Worm (Caenorhabditis elegans) whole organism, L3 larva: ENCODE results near the gene ergi-3.

ENCODE experiments used
- R02D3.7 ChIP-seq: fragments of 150-350 bp; optimal IDR thresholded peaks from 2 replicates; lab custom pipeline; 2014; ENCODE audit warnings: missing biosample characterization, missing genetic modification characterization
- ZK546.5 ChIP-seq: sonication (generic microtip); optimal IDR thresholded peaks from 2 replicates; lab custom pipeline; 2017; ENCODE audit warnings: missing biosample characterization, missing genetic modification characterization
- aly-2 ChIP-seq: fragments of 150-350 bp; optimal IDR thresholded peaks from 2 replicates; lab custom pipeline; 2014; ENCODE audit warnings: missing biosample characterization, missing genetic modification characterization
- ama-1 ChIP-seq: fragments of 150-350 bp; optimal IDR thresholded peaks from 2 replicates; lab custom pipeline; 2018
- ceh-16 ChIP-seq: sonication (generic microtip); optimal IDR thresholded peaks from 2 replicates; lab custom pipeline; 2017; ENCODE audit warnings: missing biosample characterization, missing genetic modification characterization
- ceh-28 ChIP-seq: fragments of 150-350 bp; optimal IDR thresholded peaks from 2 replicates; lab custom pipeline; 2014; ENCODE audit warnings: missing biosample characterization, missing genetic modification reagents, missing genetic modification characterization
- ceh-82 ChIP-seq: fragments of 150-350 bp; optimal IDR thresholded peaks from 2 replicates; lab custom pipeline; 2014; ENCODE audit warnings: missing biosample characterization, missing genetic modification characterization
- ceh-9 ChIP-seq: sonication (generic microtip); optimal IDR thresholded peaks from 2 replicates; lab custom pipeline; 2018; ENCODE audit warnings: missing biosample characterization, missing genetic modification characterization
- daf-12 ChIP-seq: fragments of 150-350 bp; optimal IDR thresholded peaks from 2 replicates; lab custom pipeline; 2014; ENCODE audit warnings: missing biosample characterization, missing genetic modification reagents, missing genetic modification characterization
- egl-27 ChIP-seq: sonication (generic microtip); optimal IDR thresholded peaks from 4 replicates; lab custom pipeline; 2017; ENCODE audit warnings: missing biosample characterization, missing genetic modification reagents, missing genetic modification characterization
- egl-5 ChIP-seq: fragments of 150-350 bp; optimal IDR thresholded peaks from 2 replicates; lab custom pipeline; 2017; ENCODE audit warnings: missing biosample characterization, missing genetic modification reagents, missing genetic modification characterization, inconsistent platforms
- elt-1 ChIP-seq: fragments of 150-350 bp; optimal IDR thresholded peaks from 2 replicates; lab custom pipeline; 2014; ENCODE audit warnings: missing biosample characterization, missing genetic modification characterization
- elt-2 ChIP-seq: sonication (generic microtip); optimal IDR thresholded peaks from 2 replicates; lab custom pipeline; 2016; ENCODE audit warnings: missing genetic modification reagents, mild to moderate bottlenecking, missing genetic modification characterization, missing compliant biosample characterization
- elt-3 ChIP-seq, 3 experiments: fragments of 150-350 bp in 1 of 3; sonication (generic microtip) in 2 of 3; optimal IDR thresholded peaks; 2 replicates in 2 of 3; 4 replicates in 1 of 3; lab custom pipeline; 2014 to 2017; ENCODE audit warnings: missing biosample characterization in 3 of 3, missing genetic modification characterization in 3 of 3
- eor-1 ChIP-seq, 2 experiments: fragments of 150-350 bp; optimal IDR thresholded peaks; 2 replicates each; lab custom pipeline; 2014 to 2018; ENCODE audit warnings: missing biosample characterization in 2 of 2, missing genetic modification characterization in 2 of 2
- fkh-10 ChIP-seq: sonication (generic microtip); optimal IDR thresholded peaks from 2 replicates; lab custom pipeline; 2017; ENCODE audit warnings: missing biosample characterization, missing genetic modification reagents, missing genetic modification characterization
- fkh-2 ChIP-seq: fragments of 150-350 bp; optimal IDR thresholded peaks from 2 replicates; lab custom pipeline; 2014; ENCODE audit warnings: missing biosample characterization, missing genetic modification reagents, missing genetic modification characterization
- fos-1 ChIP-seq: fragments of 150-350 bp; optimal IDR thresholded peaks from 2 replicates; lab custom pipeline; 2014; ENCODE audit warnings: missing biosample characterization, missing genetic modification characterization
- hmg-11 ChIP-seq: sonication (generic microtip); optimal IDR thresholded peaks from 2 replicates; lab custom pipeline; 2016; ENCODE audit warnings: missing genetic modification characterization, missing compliant biosample characterization
- jun-1 ChIP-seq: fragments of 150-350 bp; optimal IDR thresholded peaks from 2 replicates; lab custom pipeline; 2014; ENCODE audit warnings: missing biosample characterization, missing genetic modification reagents, missing genetic modification characterization
- lin-15B ChIP-seq: fragments of 150-350 bp; optimal IDR thresholded peaks from 2 replicates; lab custom pipeline; 2014; ENCODE audit warnings: missing biosample characterization, missing genetic modification characterization
- lin-39 ChIP-seq: fragments of 150-350 bp; optimal IDR thresholded peaks from 2 replicates; lab custom pipeline; 2018; ENCODE audit warnings: missing biosample characterization, missing genetic modification reagents, missing genetic modification characterization
- lsy-12 ChIP-seq: sonication (generic microtip); optimal IDR thresholded peaks from 2 replicates; lab custom pipeline; 2016; ENCODE audit warnings: mild to moderate bottlenecking, missing genetic modification characterization, missing compliant biosample characterization
- mdl-1 ChIP-seq: fragments of 150-350 bp; optimal IDR thresholded peaks from 2 replicates; lab custom pipeline; 2014; ENCODE audit warnings: missing biosample characterization, missing genetic modification characterization
- mml-1 ChIP-seq: fragments of 150-350 bp; sonication (generic microtip); optimal IDR thresholded peaks from 3 replicates; lab custom pipeline; 2014; ENCODE audit warnings: missing biosample characterization, missing genetic modification characterization
- nfya-1 ChIP-seq: sonication (generic microtip); optimal IDR thresholded peaks from 2 replicates; lab custom pipeline; 2017; ENCODE audit warnings: missing genetic modification characterization, mild to moderate bottlenecking, missing compliant biosample characterization, antibody characterized with exemption, moderate library complexity; ENCODE audit not compliant: insufficient read depth
- nhr-11 ChIP-seq: fragments of 150-350 bp; optimal IDR thresholded peaks from 2 replicates; lab custom pipeline; 2014; ENCODE audit warnings: missing biosample characterization, missing genetic modification characterization
- nhr-12 ChIP-seq: fragments of 150-350 bp; optimal IDR thresholded peaks from 2 replicates; lab custom pipeline; 2014; ENCODE audit warnings: missing biosample characterization, missing genetic modification characterization
- nhr-23 ChIP-seq: fragments of 150-350 bp; optimal IDR thresholded peaks from 2 replicates; lab custom pipeline; 2014; ENCODE audit warnings: missing biosample characterization, missing genetic modification reagents, missing genetic modification characterization
- nhr-237 ChIP-seq: fragments of 150-350 bp; optimal IDR thresholded peaks from 2 replicates; lab custom pipeline; 2014; ENCODE audit warnings: missing biosample characterization, missing genetic modification characterization
- nhr-25 ChIP-seq: sonication (generic microtip); optimal IDR thresholded peaks from 2 replicates; lab custom pipeline; 2017; ENCODE audit warnings: missing biosample characterization, missing genetic modification characterization
- nhr-28 ChIP-seq: fragments of 150-350 bp; optimal IDR thresholded peaks from 2 replicates; lab custom pipeline; 2014; ENCODE audit warnings: missing biosample characterization, missing genetic modification characterization
- nhr-43 ChIP-seq: sonication (generic microtip); optimal IDR thresholded peaks from 2 replicates; lab custom pipeline; 2016; ENCODE audit warnings: mild to moderate bottlenecking, missing genetic modification characterization, missing compliant biosample characterization; ENCODE audit not compliant: poor library complexity, severe bottlenecking
- nhr-76 ChIP-seq: fragments of 150-350 bp; sonication (generic microtip); optimal IDR thresholded peaks from 5 replicates; lab custom pipeline; 2014; ENCODE audit warnings: missing biosample characterization, missing genetic modification characterization
- nhr-77 ChIP-seq: fragments of 150-350 bp; optimal IDR thresholded peaks from 2 replicates; lab custom pipeline; 2014; ENCODE audit warnings: missing biosample characterization, missing genetic modification characterization
- pha-4 ChIP-seq: fragments of 150-350 bp; optimal IDR thresholded peaks from 2 replicates; lab custom pipeline; 2014; ENCODE audit warnings: missing biosample characterization, missing genetic modification reagents, missing genetic modification characterization
- pqm-1 ChIP-seq: fragments of 150-350 bp; optimal IDR thresholded peaks from 2 replicates; lab custom pipeline; 2017; ENCODE audit warnings: missing biosample characterization, missing genetic modification characterization, inconsistent platforms
- sea-2 ChIP-seq: fragments of 150-350 bp; sonication (generic microtip); optimal IDR thresholded peaks from 4 replicates; lab custom pipeline; 2014; ENCODE audit warnings: missing biosample characterization, missing genetic modification reagents, missing genetic modification characterization
- skn-1 ChIP-seq: fragments of 150-350 bp; optimal IDR thresholded peaks from 2 replicates; lab custom pipeline; 2014; ENCODE audit warnings: missing biosample characterization, missing genetic modification characterization
- snpc-4 ChIP-seq: fragments of 150-350 bp; optimal IDR thresholded peaks from 2 replicates; lab custom pipeline; 2014; ENCODE audit warnings: missing biosample characterization, missing genetic modification characterization
- tbx-2 ChIP-seq: sonication (generic microtip); optimal IDR thresholded peaks from 2 replicates; lab custom pipeline; 2016; ENCODE audit warnings: mild to moderate bottlenecking, missing genetic modification characterization, missing compliant biosample characterization
- unc-39 ChIP-seq: sonication (generic microtip); optimal IDR thresholded peaks from 4 replicates; lab custom pipeline; 2017; ENCODE audit warnings: missing biosample characterization, missing genetic modification characterization
- unc-62 ChIP-seq: fragments of 150-350 bp; sonication (generic microtip); optimal IDR thresholded peaks from 4 replicates; lab custom pipeline; 2014; ENCODE audit warnings: missing biosample characterization, missing genetic modification reagents, missing genetic modification characterization
- zag-1 ChIP-seq: fragments of 150-350 bp; optimal IDR thresholded peaks from 2 replicates; lab custom pipeline; 2014; ENCODE audit warnings: missing biosample characterization, missing genetic modification characterization
- ztf-11 ChIP-seq: fragments of 150-350 bp; optimal IDR thresholded peaks from 2 replicates; lab custom pipeline; 2014; ENCODE audit warnings: missing biosample characterization, missing genetic modification characterization

The ergi-3 gene

DNA sequence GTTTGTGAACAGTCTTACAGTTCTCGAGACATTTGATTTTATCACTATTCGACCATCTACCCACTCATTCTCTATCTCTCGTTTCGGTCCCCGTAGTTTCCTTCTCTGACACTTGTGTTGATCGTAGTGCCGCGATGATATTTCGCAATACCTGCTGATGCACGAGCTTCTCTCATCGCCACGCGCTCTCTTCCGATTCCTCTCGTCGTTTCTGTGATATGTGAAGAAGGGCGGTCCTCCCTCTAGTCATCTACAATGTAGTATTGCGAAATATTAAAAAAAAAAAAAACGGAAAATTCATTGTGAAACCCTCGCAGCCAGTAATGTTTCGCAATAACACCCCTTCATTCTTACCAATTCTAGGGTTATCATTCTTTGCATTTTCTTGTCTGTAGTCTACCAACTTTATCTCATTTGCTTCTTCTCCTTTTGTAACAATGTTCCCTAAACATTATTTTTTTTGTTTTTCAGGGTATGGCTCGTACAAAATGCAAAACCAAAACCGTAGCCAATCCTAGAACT is 9.0 kb downstream of the ergi-3 start, which contains the start of gene nipi-3 (continued):
- TF ChIP-seq daf-12 (no peak), jun-1 (tag; lab: Kevin White, UChicago) (peak; percentile 98), zag-1 (peak; percentile 19), skn-1 (tag; lab: Kevin White, UChicago) (peak; percentile 83), ztf-11 (tag; lab: Kevin White, UChicago) (no peak), nhr-43 (tag; lab: Kevin White, UChicago) (peak; percentile 64), ZK546.5 (tag; lab: Kevin White, UChicago) (no peak), mdl-1 (tag; lab: Kevin White, UChicago) (peak; percentile 94), fos-1 (peak; percentile 88), nhr-77 (tag; lab: Kevin White, UChicago) (peak; percentile 75), elt-3 (tag; optimal IDR thresholded peaks at IDR 0.05; lab: Kevin White, UChicago) (peak; percentile 15 to 97 (median 44)), nhr-23 (tag; lab: Kevin White, UChicago) (peak; percentile 95), lin-15B (tag; lab: Kevin White, UChicago) (peak; percentile 68)

DNA sequence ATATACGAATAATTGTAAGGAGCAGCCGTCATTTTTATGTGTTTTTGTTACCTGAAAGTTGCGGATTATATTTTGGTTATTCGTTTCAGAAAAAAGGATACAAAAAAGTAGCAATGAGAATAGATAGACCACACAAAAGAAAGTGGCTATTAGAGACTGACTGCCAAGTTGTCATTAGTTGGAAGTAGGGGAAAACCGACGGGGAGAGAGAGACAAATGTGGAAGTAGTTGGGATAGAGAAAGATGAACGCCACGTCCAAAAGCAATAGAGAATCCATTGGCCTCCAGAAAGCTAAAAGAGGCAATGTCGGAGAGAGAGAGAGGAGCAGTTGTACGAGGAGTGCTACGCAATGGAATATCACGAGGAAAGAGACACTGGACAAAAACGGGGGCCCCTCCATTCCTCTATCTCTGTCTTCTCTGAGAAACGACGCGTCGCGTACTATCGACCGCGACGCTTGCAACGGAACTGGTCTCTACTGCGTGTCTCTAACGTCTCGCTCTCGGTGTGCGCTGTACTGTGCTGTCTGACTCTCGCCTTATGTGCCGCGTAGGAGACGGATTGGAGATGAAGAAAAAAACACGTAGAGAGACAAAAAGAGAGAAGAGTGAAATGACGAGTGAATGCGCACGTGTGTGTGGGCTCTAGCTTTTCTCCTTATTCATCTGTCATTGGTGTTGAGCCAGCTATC is 9.8 kb downstream of the ergi-3 start, which contains the start of gene rab-14:
Gene rab-14, minus strand, starts transcription at position 51 of the 692 bp plus-strand sequence.
- TF ChIP-seq lin-15B (tag; lab: Kevin White, UChicago): peak; percentile 45
- peak; percentile 61 for TF ChIP-seq fkh-10 (GFP tag; lab: Kevin White, UChicago)
- TF ChIP-seq nhr-11 (tag; lab: Kevin White, UChicago): no peak
- TF ChIP-seq elt-3 (tag; optimal IDR thresholded peaks at IDR 0.05; lab: Kevin White, UChicago): no peak
- TF ChIP-seq mml-1: no peak
- TF ChIP-seq fos-1: no peak
- TF ChIP-seq elt-2 (tag; lab: Kevin White, UChicago): no peak
- no peak for TF ChIP-seq ceh-16
- TF ChIP-seq egl-5: peak; percentile 47
- no peak for TF ChIP-seq nhr-77 (tag; lab: Kevin White, UChicago)
- peak; percentile 54 for TF ChIP-seq ceh-28 (tag; lab: Kevin White, UChicago)
- TF ChIP-seq egl-27 (tag; lab: Kevin White, UChicago): peak; percentile 54
- TF ChIP-seq snpc-4 (tag; lab: Kevin White, UChicago): peak; percentile 35
- no peak for TF ChIP-seq daf-12
- no peak for TF ChIP-seq pqm-1
- TF ChIP-seq aly-2 (tag; lab: Kevin White, UChicago): no peak
- no peak for TF ChIP-seq nhr-237 (tag; lab: Kevin White, UChicago)
- TF ChIP-seq hmg-11 (tag; lab: Kevin White, UChicago): peak; percentile 73
- TF ChIP-seq fkh-2: no peak
- no peak for TF ChIP-seq ceh-9
- no peak for TF ChIP-seq ztf-11 (tag; lab: Kevin White, UChicago)
- TF ChIP-seq elt-1 (tag; lab: Kevin White, UChicago): peak; percentile 6
- peak; percentile 32 for TF ChIP-seq zag-1
- no peak for TF ChIP-seq ceh-82 (tag; lab: Kevin White, UChicago)
- peak; percentile 13 for TF ChIP-seq skn-1 (tag; lab: Kevin White, UChicago)
- no peak for TF ChIP-seq sea-2 (GFP tag; lab: Kevin White, UChicago)
- TF ChIP-seq nhr-25 (tag; lab: Kevin White, UChicago): peak; percentile 48
- TF ChIP-seq ama-1 (lab: Kevin White, UChicago): peak; percentile 37
- TF ChIP-seq mdl-1 (tag; lab: Kevin White, UChicago): peak; percentile 93
- TF ChIP-seq R02D3.7 (tag; lab: Kevin White, UChicago): peak; percentile 49
- no peak for TF ChIP-seq nhr-12 (tag; lab: Kevin White, UChicago)
- TF ChIP-seq pha-4 (tag; lab: Kevin White, UChicago): peak; percentile 36
- TF ChIP-seq lsy-12 (tag; lab: Kevin White, UChicago): peak; percentile 62
- peak; percentile 86 for TF ChIP-seq nhr-23 (tag; lab: Kevin White, UChicago)
- TF ChIP-seq lin-39 (tag; lab: Kevin White, UChicago): peak; percentile 91
- no peak for TF ChIP-seq unc-39 (tag; lab: Kevin White, UChicago)
- peak; percentile 62 for TF ChIP-seq unc-62 (GFP tag; lab: Kevin White, UChicago)
- TF ChIP-seq ZK546.5 (tag; lab: Kevin White, UChicago): no peak
- no peak for TF ChIP-seq nhr-43 (tag; lab: Kevin White, UChicago)
- peak; percentile 84 for TF ChIP-seq nfya-1
- no peak for TF ChIP-seq nhr-76 (tag; lab: Kevin White, UChicago)
- TF ChIP-seq nhr-28 (tag; lab: Kevin White, UChicago): no peak
- TF ChIP-seq tbx-2 (tag; lab: Kevin White, UChicago): peak; percentile 16
- TF ChIP-seq eor-1 (tag; optimal IDR thresholded peaks at IDR 0.05; lab: Kevin White, UChicago): no peak
- peak; percentile 28 for TF ChIP-seq jun-1 (tag; lab: Kevin White, UChicago)
